Worm (Caenorhabditis elegans) whole organism, young adult: Measurements from ENCODE around the gene srz-44.
"Not testable (repeated sequence)": the region's sequence is repeated elsewhere in the genome, so short reads cannot be mapped to it uniquely, and the experiment has no call there.

ENCODE experiments used
- B0261.1 ChIP-seq: sonication (generic microtip); optimal IDR thresholded peaks from 2 replicates; lab custom pipeline; 2016; ENCODE audit warnings: mild to moderate bottlenecking, missing genetic modification characterization, moderate library complexity, missing compliant biosample characterization
- C17E4.6 ChIP-seq: fragments of 200-800 bp; sonication (Bioruptor generic); IDR thresholded peaks from 2 replicates; pipeline ENCODE4 v1.3.6; 2022; ENCODE audit warnings: missing genetic modification reagents, missing genetic modification characterization, missing compliant biosample characterization
- F10E7.11 ChIP-seq: sonication (generic microtip); optimal IDR thresholded peaks from 2 replicates; lab custom pipeline; 2017; ENCODE audit warnings: mild to moderate bottlenecking, missing genetic modification characterization, moderate library complexity, missing compliant biosample characterization
- F22D6.2 ChIP-seq: sonication (generic microtip); optimal IDR thresholded peaks from 2 replicates; lab custom pipeline; 2016; ENCODE audit warnings: mild to moderate bottlenecking, missing genetic modification characterization, missing compliant biosample characterization
- F23B12.7 ChIP-seq: sonication (generic microtip); optimal IDR thresholded peaks from 2 replicates; lab custom pipeline; 2017; ENCODE audit warnings: missing genetic modification characterization, mild to moderate bottlenecking, missing compliant biosample characterization, antibody characterized with exemption, moderate library complexity; ENCODE audit not compliant: insufficient read depth
- F33H1.4 ChIP-seq: fragments of 200-800 bp; sonication (Bioruptor generic); IDR thresholded peaks from 2 replicates; pipeline ENCODE4 v1.3.6; 2022; ENCODE audit warnings: missing genetic modification reagents, missing genetic modification characterization, missing compliant biosample characterization
- F37B4.10 ChIP-seq: fragments of 200-800 bp; sonication (Bioruptor generic); IDR thresholded peaks from 2 replicates; pipeline ENCODE4 v1.3.6; 2022; ENCODE audit warnings: missing genetic modification characterization, missing compliant biosample characterization
- F39B2.1 ChIP-seq: fragments of 200-800 bp; sonication (Bioruptor generic); IDR thresholded peaks from 2 replicates; pipeline ENCODE4 v1.3.6; 2022; ENCODE audit warnings: missing genetic modification reagents, missing genetic modification characterization, missing compliant biosample characterization
- F49E8.2 ChIP-seq: sonication (generic microtip); optimal IDR thresholded peaks from 3 replicates; lab custom pipeline; 2017; ENCODE audit warnings: missing genetic modification characterization, mild to moderate bottlenecking, missing compliant biosample characterization, antibody characterized with exemption, moderate library complexity; ENCODE audit not compliant: insufficient read depth
- F55B11.4 ChIP-seq: sonication (generic microtip); optimal IDR thresholded peaks from 2 replicates; lab custom pipeline; 2016; ENCODE audit warnings: missing compliant biosample characterization, missing genetic modification characterization, borderline replicate concordance; ENCODE audit not compliant: insufficient read depth
- F57A8.1 ChIP-seq: fragments of 200-800 bp; sonication (Bioruptor generic); optimal IDR thresholded peaks from 2 replicates; lab custom pipeline; 2018; ENCODE audit warnings: mild to moderate bottlenecking, missing genetic modification characterization, moderate library complexity, missing compliant biosample characterization
- K11D2.4 ChIP-seq: fragments of 200-800 bp; sonication (Bioruptor generic); IDR thresholded peaks from 2 replicates; pipeline ENCODE4 v1.3.6; 2022; ENCODE audit warnings: missing genetic modification reagents, missing genetic modification characterization, missing compliant biosample characterization
- Y56A3A.18 ChIP-seq: fragments of 200-800 bp; sonication (Bioruptor generic); IDR thresholded peaks from 2 replicates; pipeline ENCODE4 v1.3.6; 2022; ENCODE audit warnings: missing genetic modification reagents, missing genetic modification characterization, missing compliant biosample characterization
- ZK185.1 ChIP-seq: sonication (generic microtip); optimal IDR thresholded peaks from 2 replicates; lab custom pipeline; 2016; ENCODE audit warnings: mild to moderate bottlenecking, missing genetic modification characterization, missing compliant biosample characterization; ENCODE audit not compliant: poor library complexity, severe bottlenecking
- aptf-2 ChIP-seq: fragments of 200-800 bp; sonication (Bioruptor generic); conservative IDR thresholded peaks from 2 replicates; pipeline ENCODE4 v1.3.6; 2022; ENCODE audit warnings: missing genetic modification reagents, missing genetic modification characterization, missing compliant biosample characterization
- atf-7 ChIP-seq: sonication (generic microtip); optimal IDR thresholded peaks from 2 replicates; lab custom pipeline; 2017; ENCODE audit warnings: mild to moderate bottlenecking, missing genetic modification characterization, missing compliant biosample characterization
- athp-1 ChIP-seq: sonication (generic microtip); optimal IDR thresholded peaks from 2 replicates; lab custom pipeline; 2017; ENCODE audit warnings: mild to moderate bottlenecking, missing genetic modification characterization, missing compliant biosample characterization
- ceh-100 ChIP-seq: fragments of 200-800 bp; sonication (Bioruptor generic); IDR thresholded peaks from 2 replicates; pipeline ENCODE4 v1.3.6; 2022; ENCODE audit warnings: missing genetic modification reagents, missing genetic modification characterization, missing compliant biosample characterization
- ceh-58 ChIP-seq: fragments of 200-800 bp; sonication (Bioruptor generic); IDR thresholded peaks from 2 replicates; pipeline ENCODE4 v1.3.6; 2022; ENCODE audit warnings: missing genetic modification characterization, missing compliant biosample characterization
- ceh-91 ChIP-seq: fragments of 200-800 bp; sonication (Bioruptor generic); IDR thresholded peaks from 2 replicates; pipeline ENCODE4 v1.3.6; 2022; ENCODE audit warnings: missing genetic modification reagents, missing genetic modification characterization, missing compliant biosample characterization
- dox-1 ChIP-seq: fragments of 200-800 bp; sonication (Bioruptor generic); IDR thresholded peaks from 2 replicates; pipeline ENCODE4 v1.3.6; 2022; ENCODE audit warnings: missing genetic modification reagents, missing genetic modification characterization, missing compliant biosample characterization
- efl-1 ChIP-seq: fragments of 150-350 bp; optimal IDR thresholded peaks from 2 replicates; lab custom pipeline; 2014; ENCODE audit warnings: missing biosample characterization, missing genetic modification reagents, missing genetic modification characterization
- egl-18 ChIP-seq: fragments of 200-800 bp; sonication (Bioruptor generic); IDR thresholded peaks from 2 replicates; pipeline ENCODE4 v1.3.6; 2022; ENCODE audit warnings: missing genetic modification reagents, missing genetic modification characterization, missing compliant biosample characterization
- egrh-3 ChIP-seq: fragments of 200-800 bp; sonication (Bioruptor generic); IDR thresholded peaks from 2 replicates; pipeline ENCODE4 v1.3.6; 2022; ENCODE audit warnings: missing genetic modification reagents, missing genetic modification characterization, missing compliant biosample characterization
- ets-4 ChIP-seq: fragments of 200-800 bp; sonication (Bioruptor generic); optimal IDR thresholded peaks from 2 replicates; lab custom pipeline; 2018; ENCODE audit warnings: mild to moderate bottlenecking, missing genetic modification characterization, missing compliant biosample characterization
- fkh-3 ChIP-seq: sonication (generic microtip); optimal IDR thresholded peaks from 2 replicates; lab custom pipeline; 2016; ENCODE audit warnings: mild to moderate bottlenecking, missing genetic modification characterization, missing compliant biosample characterization
- him-1 ChIP-seq: sonication (generic microtip); optimal IDR thresholded peaks from 2 replicates; lab custom pipeline; 2016; ENCODE audit warnings: missing genotype, missing genetic modification reagents, missing genetic modification characterization, missing compliant biosample characterization
- hmg-1.2 ChIP-seq: fragments of 200-800 bp; sonication (Bioruptor generic); IDR thresholded peaks from 2 replicates; pipeline ENCODE4 v1.3.6; 2022; ENCODE audit warnings: missing genetic modification reagents, missing genetic modification characterization, missing compliant biosample characterization
- hsf-1 ChIP-seq: fragments of 200-800 bp; sonication (Bioruptor generic); IDR thresholded peaks from 2 replicates; pipeline ENCODE4 v1.3.6; 2022; ENCODE audit warnings: missing genetic modification reagents, missing genetic modification characterization, missing compliant biosample characterization
- let-607 ChIP-seq, 2 experiments: fragments of 200-800 bp in 1 of 2; sonication (Bioruptor generic) in 1 of 2; sonication (generic microtip) in 1 of 2; optimal IDR thresholded peaks; 2 replicates each; lab custom pipeline; 2016 to 2018; ENCODE audit warnings: mild to moderate bottlenecking in 2 of 2, missing compliant biosample characterization in 2 of 2, missing genetic modification characterization in 2 of 2, moderate library complexity in 2 of 2, missing genotype in 1 of 2
- lir-1 ChIP-seq: fragments of 200-800 bp; sonication (Bioruptor generic); conservative IDR thresholded peaks from 2 replicates; pipeline ENCODE4 v1.3.6; 2022; ENCODE audit warnings: missing genetic modification reagents, missing genetic modification characterization, missing compliant biosample characterization
- lsl-1 ChIP-seq: fragments of 200-800 bp; sonication (Bioruptor generic); optimal IDR thresholded peaks from 2 replicates; lab custom pipeline; 2018; ENCODE audit warnings: mild to moderate bottlenecking, missing genetic modification characterization, moderate library complexity, missing compliant biosample characterization
- mel-28 ChIP-seq: sonication (generic microtip); optimal IDR thresholded peaks from 2 replicates; lab custom pipeline; 2016; ENCODE audit warnings: borderline replicate concordance, mild to moderate bottlenecking, missing genetic modification characterization, missing compliant biosample characterization
- mes-4 ChIP-seq: sonication (generic microtip); optimal IDR thresholded peaks from 2 replicates; lab custom pipeline; 2016; ENCODE audit warnings: missing genotype, missing genetic modification characterization, missing compliant biosample characterization
- mxl-1 ChIP-seq: sonication (generic microtip); optimal IDR thresholded peaks from 2 replicates; lab custom pipeline; 2016; ENCODE audit warnings: missing genetic modification characterization, missing compliant biosample characterization
- pbrm-1 ChIP-seq: fragments of 200-800 bp; sonication (Bioruptor generic); IDR thresholded peaks from 2 replicates; pipeline ENCODE4 v1.3.6; 2022; ENCODE audit warnings: missing genetic modification reagents, missing genetic modification characterization, missing compliant biosample characterization
- rcor-1 ChIP-seq: fragments of 200-800 bp; sonication (Bioruptor generic); IDR thresholded peaks from 2 replicates; pipeline ENCODE4 v1.3.6; 2022; ENCODE audit warnings: missing genetic modification reagents, missing genetic modification characterization, missing compliant biosample characterization
- rpc-1 ChIP-seq, 2 experiments: fragments of 150-350 bp in 1 of 2; sonication (generic microtip) in 1 of 2; optimal IDR thresholded peaks; 2 replicates each; lab custom pipeline; 2014 to 2018; ENCODE audit warnings: missing biosample characterization in 1 of 2, missing genetic modification characterization in 1 of 2, missing genetic modification reagents in 1 of 2, missing genotype in 1 of 2
- snpc-1.1 ChIP-seq: sonication (generic microtip); optimal IDR thresholded peaks from 2 replicates; lab custom pipeline; 2017; ENCODE audit warnings: missing genetic modification characterization, mild to moderate bottlenecking, missing compliant biosample characterization, antibody characterized with exemption, moderate library complexity, missing genotype, missing genetic modification reagents; ENCODE audit not compliant: insufficient read depth
- tbp1 ChIP-seq: fragments of 200-800 bp; sonication (Bioruptor generic); optimal IDR thresholded peaks from 2 replicates; lab custom pipeline; 2018; ENCODE audit warnings: mild to moderate bottlenecking, missing genetic modification characterization, missing compliant biosample characterization
- unc-130 ChIP-seq: sonication (generic microtip); optimal IDR thresholded peaks from 2 replicates; lab custom pipeline; 2016; ENCODE audit warnings: missing genetic modification reagents, missing genetic modification characterization, missing compliant biosample characterization
- zfh-2 ChIP-seq: fragments of 200-800 bp; sonication (Bioruptor generic); conservative IDR thresholded peaks from 2 replicates; pipeline ENCODE4 v1.3.6; 2022; ENCODE audit warnings: missing genetic modification reagents, missing genetic modification characterization, missing compliant biosample characterization
- ztf-18 ChIP-seq: sonication (generic microtip); optimal IDR thresholded peaks from 2 replicates; lab custom pipeline; 2016; ENCODE audit warnings: missing genotype, mild to moderate bottlenecking, missing genetic modification characterization, missing compliant biosample characterization
- ztf-25 ChIP-seq: fragments of 200-800 bp; sonication (Bioruptor generic); IDR thresholded peaks from 2 replicates; pipeline ENCODE4 v1.3.6; 2022; ENCODE audit warnings: missing genetic modification reagents, missing genetic modification characterization, missing compliant biosample characterization
- ztf-26 ChIP-seq: sonication (generic microtip); optimal IDR thresholded peaks from 2 replicates; lab custom pipeline; 2017; ENCODE audit warnings: missing genetic modification characterization, missing compliant biosample characterization
- ztf-3 ChIP-seq: fragments of 200-800 bp; sonication (Bioruptor generic); optimal IDR thresholded peaks from 2 replicates; lab custom pipeline; 2018; ENCODE audit warnings: mild to moderate bottlenecking, missing genetic modification characterization, missing compliant biosample characterization

srz-44 gene

ce11 chrV:15668200-15668599 lies 29.4 kb upstream of the srz-44 start, which contains the start of gene F53E4.1:
TSS of gene F53E4.1 (minus strand) at chrV:15668300.
- TF ChIP-seq rpc-1 (optimal IDR thresholded peaks at IDR 0.05; lab: Kevin White, UChicago) = not testable (repeated sequence)
- TF ChIP-seq rpc-1 (tag; optimal IDR thresholded peaks at IDR 0.05; lab: Kevin White, UChicago) = peak; percentile 12

- no peak for TF ChIP-seq ceh-91 (GFP tag; lab: Robert Waterston, UW)
- TF ChIP-seq zfh-2 (GFP tag; lab: Robert Waterston, UW) = no peak
- TF ChIP-seq F39B2.1 (GFP tag; lab: Robert Waterston, UW) = no peak
- no peak for TF ChIP-seq K11D2.4 (GFP tag; lab: Robert Waterston, UW)
- no peak for TF ChIP-seq egl-18 (GFP tag; lab: Robert Waterston, UW)
- TF ChIP-seq hsf-1 = no peak
- peak in 1 of 2 experiments; percentile 63 for TF ChIP-seq let-607 (tag; optimal IDR thresholded peaks at IDR 0.05; lab: Kevin White, UChicago)
- TF ChIP-seq C17E4.6 = no peak
- no peak for TF ChIP-seq ceh-100 (GFP tag; lab: Robert Waterston, UW)
- TF ChIP-seq pbrm-1 (GFP tag; lab: Robert Waterston, UW) = no peak
- no peak for TF ChIP-seq lsl-1 (GFP tag; lab: Kevin White, UChicago)
- 0 out of 2 replicates have a peak, but pooled peaks have one; percentile 49 for TF ChIP-seq dox-1
- no peak for TF ChIP-seq F22D6.2
- TF ChIP-seq B0261.1 = no peak
- TF ChIP-seq mxl-1 = no peak
- no peak for TF ChIP-seq ztf-3 (GFP tag; lab: Kevin White, UChicago)
- TF ChIP-seq F33H1.4 (GFP tag; lab: Robert Waterston, UW) = no peak
- no peak for TF ChIP-seq him-1 (tag; lab: Kevin White, UChicago)
- no peak for TF ChIP-seq mel-28 (tag; lab: Kevin White, UChicago)
- no peak for TF ChIP-seq fkh-3
- no peak for TF ChIP-seq ets-4 (GFP tag; lab: Kevin White, UChicago)
- TF ChIP-seq F10E7.11 (tag; lab: Kevin White, UChicago) = no peak
- TF ChIP-seq ZK185.1 (tag; lab: Kevin White, UChicago) = no peak
- TF ChIP-seq atf-7 = peak; percentile 64
- TF ChIP-seq rcor-1 (GFP tag; lab: Robert Waterston, UW) = no peak
- no peak for TF ChIP-seq Y56A3A.18 (GFP tag; lab: Robert Waterston, UW)
- no peak for TF ChIP-seq snpc-1.1 (tag; lab: Kevin White, UChicago)
- TF ChIP-seq egrh-3 = no peak
- no peak for TF ChIP-seq mes-4 (tag; lab: Kevin White, UChicago)
- no peak for TF ChIP-seq ztf-25 (GFP tag; lab: Robert Waterston, UW)
- TF ChIP-seq athp-1 (tag; lab: Kevin White, UChicago) = no peak
- TF ChIP-seq F37B4.10 = no peak
- TF ChIP-seq F23B12.7 (tag; lab: Kevin White, UChicago) = no peak
- no peak for TF ChIP-seq efl-1 (GFP tag; lab: Kevin White, UChicago)
- TF ChIP-seq F49E8.2 (tag; lab: Kevin White, UChicago) = no peak
- peak; percentile 25 for TF ChIP-seq tbp1
- no peak for TF ChIP-seq ceh-58
- TF ChIP-seq rpc-1 (optimal IDR thresholded peaks at IDR 0.05; lab: Kevin White, UChicago) = no peak
- no peak for TF ChIP-seq rpc-1 (tag; optimal IDR thresholded peaks at IDR 0.05; lab: Kevin White, UChicago)
- TF ChIP-seq F57A8.1 (GFP tag; lab: Kevin White, UChicago) = no peak
- no peak for TF ChIP-seq hmg-1.2 (GFP tag; lab: Robert Waterston, UW)
- TF ChIP-seq ztf-18 (tag; lab: Kevin White, UChicago) = no peak
- no peak for TF ChIP-seq F55B11.4
- 0 out of 2 replicates have a peak, but pooled peaks have one; percentile 11 for TF ChIP-seq lir-1 (GFP tag; lab: Robert Waterston, UW)
- no peak for TF ChIP-seq unc-130 (GFP tag; lab: Kevin White, UChicago)
- TF ChIP-seq aptf-2 (GFP tag; lab: Robert Waterston, UW) = no peak
- no peak for TF ChIP-seq ztf-26 (tag; lab: Kevin White, UChicago)
Measured at ce11 chrV:15666718-15667117, 28.0 kb upstream of the srz-44 start.
